Worm (Caenorhabditis elegans): Measurements from ENCODE around the gene eri-1.
A peak's percentile ranks its signal among the peaks of the same experiment; 100 is the strongest.

eri-1 gene

ce11 chrIV:401395-401794, 18.4 kb downstream of the eri-1 start, which contains the start of gene gpa-4:
Gene gpa-4, plus strand, starts transcription at chrIV:401695.
- TF ChIP-seq nhr-28 (tag; optimal IDR thresholded peaks at IDR 0.05), result no peak
- TF ChIP-seq zfp-2 (tag; optimal IDR thresholded peaks at IDR 0.05), result no peak

ce11 chrIV:396373-396772, 23.4 kb downstream of the eri-1 start, which contains the start of gene rrp-8:
Gene rrp-8, plus strand, starts transcription at chrIV:396545.
- TF ChIP-seq zfp-3 (GFP tag; conservative IDR thresholded peaks at IDR 0.05) (0 out of 2 replicates have a peak, but pooled peaks have one; percentile 36), attf-4 (tag; optimal IDR thresholded peaks at IDR 0.05) (no peak), T26A8.4 (GFP tag; IDR thresholded peaks at IDR 0.05) (no peak), arid-1 (GFP tag; conservative IDR thresholded peaks at IDR 0.05) (peak; percentile 25; the same call in 1 of the 2 replicates), ceh-20 (GFP tag; IDR thresholded peaks at IDR 0.05) (no peak), lsy-2 (tag; optimal IDR thresholded peaks at IDR 0.05) (peak in 1 of 2 experiments; percentile 43), unc-130 (GFP tag; optimal IDR thresholded peaks at IDR 0.05) (no peak), lin-15B (tag; optimal IDR thresholded peaks at IDR 0.05) (peak; percentile 5), lin-39 (tag; optimal IDR thresholded peaks at IDR 0.05) (no peak), nhr-102 (tag; optimal IDR thresholded peaks at IDR 0.05) (no peak), lin-38 (GFP tag; IDR thresholded peaks at IDR 0.05) (peak; percentile 49), ces-1 (GFP tag; optimal IDR thresholded peaks at IDR 0.05) (no peak), ama-1 (optimal IDR thresholded peaks at IDR 0.05) (peak; percentile 1), nhr-42 (GFP tag; IDR thresholded peaks at IDR 0.05) (0 out of 2 replicates have a peak, but pooled peaks have one; percentile 43), madf-5 (GFP tag; IDR thresholded peaks at IDR 0.05) (0 out of 4 replicates have a peak, but pooled peaks of 1 of the 2 experiments have one; percentile 30), daf-16 (GFP tag; optimal IDR thresholded peaks at IDR 0.05) (no peak), daf-16 (tag; optimal IDR thresholded peaks at IDR 0.05) (no peak), pha-4 (GFP tag; IDR thresholded peaks at IDR 0.05) (peak; percentile 37; the same call in 1 of the 2 replicates), pha-4 (tag; optimal IDR thresholded peaks at IDR 0.05) (no peak), aha-1 (tag) (peak; percentile 69), F37D6.2 (tag; optimal IDR thresholded peaks at IDR 0.05) (no peak)

- TF ChIP-seq gei-8 (GFP tag; optimal IDR thresholded peaks at IDR 0.05) (no peak), rbr-2 (tag; optimal IDR thresholded peaks at IDR 0.05) (peak; percentile 41), T26A8.4 (GFP tag; IDR thresholded peaks at IDR 0.05) (no peak), ZK337.2 (GFP tag; IDR thresholded peaks at IDR 0.05) (no peak), dpl-1 (GFP tag; optimal IDR thresholded peaks at IDR 0.05) (peak; percentile 63), nhr-41 (GFP tag; IDR thresholded peaks at IDR 0.05) (no peak), mep-1 (tag; optimal IDR thresholded peaks at IDR 0.05) (peak; percentile 68), pha-4 (GFP tag; IDR thresholded peaks at IDR 0.05) (0 out of 2 replicates have a peak, but pooled peaks have one; percentile 28), pha-4 (tag; optimal IDR thresholded peaks at IDR 0.05) (peak; percentile 33), ceh-28 (tag; optimal IDR thresholded peaks at IDR 0.05) (no peak), nhr-25 (tag; optimal IDR thresholded peaks at IDR 0.05; ENCODE audit: borderline replicate concordance, insufficient read depth) (peak; percentile 40), F44E2.7 (GFP tag; IDR thresholded peaks at IDR 0.05) (no peak), duxl-1 (tag; optimal IDR thresholded peaks at IDR 0.05; ENCODE audit: poor library complexity) (peak; percentile 18), daf-12 (tag; optimal IDR thresholded peaks at IDR 0.05) (no peak), hif-1 (tag; optimal IDR thresholded peaks at IDR 0.05) (peak in 1 of 2 experiments; percentile 27), ceh-44 (GFP tag; IDR thresholded peaks at IDR 0.05) (no peak), ceh-62 (tag; optimal IDR thresholded peaks at IDR 0.05) (no peak), dve-1 (tag; optimal IDR thresholded peaks at IDR 0.05; ENCODE audit: insufficient read depth) (peak; percentile 33), attf-4 (tag; optimal IDR thresholded peaks at IDR 0.05) (no peak), mdl-1 (tag; optimal IDR thresholded peaks at IDR 0.05) (no peak), zfp-3 (GFP tag; conservative IDR thresholded peaks at IDR 0.05) (no peak), unc-130 (GFP tag; optimal IDR thresholded peaks at IDR 0.05) (no peak), zip-11 (GFP tag; IDR thresholded peaks at IDR 0.05) (no peak), lsy-2 (tag; optimal IDR thresholded peaks at IDR 0.05) (peak; percentile 93 to 99), nhr-11 (tag; optimal IDR thresholded peaks at IDR 0.05) (peak; percentile 27), hmg-1.1 (GFP tag; IDR thresholded peaks at IDR 0.05) (peak; percentile 51; the same call in 1 of the 2 replicates), vab-7 (GFP tag; IDR thresholded peaks at IDR 0.05) (0 out of 2 replicates have a peak, but pooled peaks have one; percentile 22), zag-1 (tag; optimal IDR thresholded peaks at IDR 0.05) (no peak), zfp-2 (tag; optimal IDR thresholded peaks at IDR 0.05) (no peak), mes-2 (tag; optimal IDR thresholded peaks at IDR 0.05; ENCODE audit: poor library complexity, severe bottlenecking) (peak; percentile 88), arid-1 (GFP tag; conservative IDR thresholded peaks at IDR 0.05) (0 out of 2 replicates have a peak, but pooled peaks have one; percentile 19), lin-39 (tag; optimal IDR thresholded peaks at IDR 0.05) (no peak)
These were observed 26.3 kb downstream of the eri-1 start, which contains the start of the genes T07A9.15 and nog-1 for ce11 chrIV:393409-393930. Gene T07A9.15, minus strand, starts transcription at chrIV:393546. Gene nog-1, plus strand, starts transcription at chrIV:393880.

Measured in whole organism, L4 larva.